Fruit fly (Drosophila melanogaster) whole organism, embryonic: ENCODE results near the gene ebd2.
A peak's percentile ranks its signal among the peaks of the same experiment; 100 is the strongest.

Experiments used
- CG10543 ChIP-seq: fragments of 200-800 bp; sonication (Bioruptor generic); optimal IDR thresholded peaks from 3 replicates; lab custom pipeline; 2017; ENCODE audit warnings: missing biosample characterization, mild to moderate bottlenecking, missing genetic modification characterization, moderate library complexity
- CG11085 ChIP-seq: fragments of 200-800 bp; sonication (Bioruptor generic); IDR thresholded peaks from 2 replicates; pipeline ENCODE4 v1.3.6; 2022; ENCODE audit warnings: missing biosample characterization, missing genetic modification characterization
- CG15011 ChIP-seq: fragments of 200-800 bp; sonication (Bioruptor generic); optimal IDR thresholded peaks from 3 replicates; lab custom pipeline; 2018; ENCODE audit warnings: missing biosample characterization, mild to moderate bottlenecking, missing genetic modification characterization
- MTF-1 ChIP-seq: fragments of 200-800 bp; sonication (Bioruptor generic); optimal IDR thresholded peaks from 2 replicates; lab custom pipeline; 2018; ENCODE audit warnings: missing biosample characterization, mild to moderate bottlenecking, missing genetic modification characterization, borderline replicate concordance
- NC2β ChIP-seq: fragments of 200-800 bp; sonication (Bioruptor generic); optimal IDR thresholded peaks from 2 replicates; lab custom pipeline; 2016; ENCODE audit warnings: missing biosample characterization, missing genetic modification characterization
- gro ChIP-seq: fragments of 200-800 bp; sonication (Bioruptor generic); optimal IDR thresholded peaks from 2 replicates; lab custom pipeline; 2016; ENCODE audit warnings: missing biosample characterization, missing genetic modification characterization
- tna ChIP-seq: fragments of 200-800 bp; sonication (Bioruptor generic); IDR thresholded peaks from 2 replicates; pipeline ENCODE4 v1.3.6; 2022; ENCODE audit warnings: missing biosample characterization, missing genetic modification characterization; ENCODE audit not compliant: partially characterized antibody

dm6 chr3L:21382158-21382610 is 33.1 kb upstream of the ebd2 start, which contains the start of gene rgn:
- no peak for TF ChIP-seq tna (GFP tag; lab: Robert Waterston, UW)
- TF ChIP-seq CG15011, result peak; percentile 57
- TF ChIP-seq NC2β (GFP tag; lab: Kevin White, UChicago), result no peak
- TF ChIP-seq CG11085, result peak; percentile 48; the same call in 1 of the 2 replicates
- peak; percentile 45 for TF ChIP-seq CG10543 (GFP tag; lab: Kevin White, UChicago)
- TF ChIP-seq MTF-1 (GFP tag; lab: Kevin White, UChicago), result no peak
- peak; percentile 64 for TF ChIP-seq gro (GFP tag; lab: Kevin White, UChicago)
